Worm (Caenorhabditis elegans): Measurements from ENCODE around the gene C25G4.17.

C25G4.17 gene

DNA sequence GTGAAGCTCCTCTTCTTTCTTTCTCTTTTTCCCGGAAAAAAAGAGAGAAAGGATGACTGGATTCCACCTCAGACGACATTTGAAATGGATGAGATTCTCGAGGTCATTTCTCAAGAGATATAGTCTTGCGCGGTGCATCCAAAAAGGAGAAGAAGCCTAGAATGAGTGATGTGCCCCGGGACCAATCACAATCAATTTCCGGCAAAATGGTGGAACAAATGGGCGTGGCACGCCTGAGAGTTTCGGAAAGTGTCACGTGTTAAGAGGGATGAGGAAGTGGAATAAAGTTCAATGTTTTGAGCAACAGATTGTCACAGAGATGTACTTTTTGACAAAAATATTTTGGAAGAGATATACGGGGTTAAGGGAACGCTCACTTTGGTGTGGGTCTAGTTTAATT is 16.2 kb upstream of the C25G4.17 start:
- no peak for TF ChIP-seq pag-3 (tag; optimal IDR thresholded peaks at IDR 0.05; ENCODE audit: borderline replicate concordance, insufficient read depth)
- TF ChIP-seq C34B4.2 (tag; optimal IDR thresholded peaks at IDR 0.05) = no peak
- peak; percentile 68 for TF ChIP-seq lin-14 (GFP tag; optimal IDR thresholded peaks at IDR 0.05)
- no peak for TF ChIP-seq efl-1 (optimal IDR thresholded peaks at IDR 0.05)
- TF ChIP-seq efl-1 (GFP tag; optimal IDR thresholded peaks at IDR 0.05 in 1 of 2) = peak in 1 of 2 experiments; percentile 56
- no peak for TF ChIP-seq pqm-1 (tag; optimal IDR thresholded peaks at IDR 0.05)
- no peak for TF ChIP-seq egl-13 (tag; optimal IDR thresholded peaks at IDR 0.05)
- TF ChIP-seq zag-1 (tag; optimal IDR thresholded peaks at IDR 0.05) = no peak
- no peak for TF ChIP-seq ceh-82 (tag; optimal IDR thresholded peaks at IDR 0.05)

DNA sequence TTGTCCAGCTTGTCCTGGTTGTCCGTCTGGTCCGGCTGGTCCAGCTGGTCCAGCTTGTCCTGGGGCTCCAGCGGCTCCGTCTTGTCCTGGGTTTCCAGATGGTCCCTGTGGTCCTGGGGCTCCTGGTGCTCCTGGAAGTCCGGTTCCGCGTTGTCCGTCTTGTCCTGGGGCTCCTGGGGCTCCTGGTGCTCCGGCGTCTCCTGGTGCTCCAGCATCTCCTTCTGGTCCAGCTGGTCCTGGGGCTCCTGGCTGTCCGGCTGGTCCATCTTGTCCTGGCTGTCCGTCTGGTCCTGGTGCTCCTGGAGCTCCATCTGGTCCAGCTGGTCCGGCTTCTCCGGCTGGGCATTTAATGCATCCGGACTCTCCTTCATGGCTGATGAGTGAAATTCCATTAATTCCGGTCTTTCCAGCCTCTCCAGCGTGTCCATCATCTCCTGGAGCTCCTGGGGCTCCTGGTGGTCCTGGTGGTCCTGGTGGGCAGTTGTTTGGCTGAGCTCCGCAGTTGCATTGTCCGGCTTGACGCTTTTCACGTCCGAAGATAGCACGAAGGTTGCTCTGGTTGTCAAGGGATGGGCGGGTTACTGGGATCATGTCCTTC is 14.0 kb upstream of the C25G4.17 start:
- TF ChIP-seq tbx-2 (tag; optimal IDR thresholded peaks at IDR 0.05) (no peak), ceh-8 (GFP tag; optimal IDR thresholded peaks at IDR 0.05) (peak; percentile 48), mab-9 (GFP tag; IDR thresholded peaks at IDR 0.05) (no peak)

DNA sequence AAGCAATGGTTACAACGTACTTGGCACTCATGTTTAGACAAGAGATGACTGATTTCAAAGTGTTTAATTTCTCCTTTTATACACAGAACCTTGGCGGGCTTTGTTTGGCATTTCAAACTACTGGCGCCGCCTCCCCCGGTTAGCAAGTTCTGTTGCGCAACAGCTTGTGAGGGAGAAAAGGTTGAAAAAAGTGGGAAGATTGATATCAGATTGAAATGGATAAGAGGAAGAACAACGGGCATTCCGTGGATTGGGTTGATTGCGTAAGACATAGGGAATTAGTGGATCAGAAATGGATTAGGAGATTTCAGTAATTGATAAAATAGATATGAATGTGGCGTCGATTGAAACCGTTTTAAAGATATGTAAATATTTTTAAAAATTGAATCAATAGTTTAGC is 13.3 kb upstream of the C25G4.17 start, which contains the start of gene col-130:
TSS of gene col-130 (minus strand) at position 50 of the 400 bp plus-strand sequence.
- no peak for TF ChIP-seq nhr-20 (tag; optimal IDR thresholded peaks at IDR 0.05)
- TF ChIP-seq nhr-47 (tag; optimal IDR thresholded peaks at IDR 0.05) = no peak
- TF ChIP-seq nhr-76 (tag; optimal IDR thresholded peaks at IDR 0.05) = no peak
- TF ChIP-seq aly-2 (tag; optimal IDR thresholded peaks at IDR 0.05) = no peak
- no peak for TF ChIP-seq mep-1 (tag; optimal IDR thresholded peaks at IDR 0.05)
- TF ChIP-seq nhr-19 (GFP tag; conservative IDR thresholded peaks at IDR 0.05) = no peak

DNA sequence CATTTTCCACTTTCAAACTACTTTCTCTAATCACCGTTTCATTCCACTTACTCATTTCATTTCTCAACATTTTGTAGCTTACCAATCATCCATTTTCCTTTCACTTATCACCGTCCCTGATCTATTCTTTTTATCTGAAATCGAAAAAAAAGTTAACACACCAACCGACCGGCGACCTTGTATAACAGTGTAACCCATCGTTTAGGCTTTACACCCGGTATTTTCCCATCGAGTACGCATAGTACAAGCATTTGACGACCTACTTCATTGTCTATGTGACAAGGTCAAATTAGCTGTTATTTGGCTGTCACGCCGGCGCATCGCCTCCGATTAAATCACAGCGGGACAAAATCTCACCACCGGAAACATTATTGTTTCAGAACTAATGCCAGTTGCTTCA is 12.3 kb upstream of the C25G4.17 start:
- TF ChIP-seq egl-13 (tag; optimal IDR thresholded peaks at IDR 0.05) (no peak), blmp-1 (tag; optimal IDR thresholded peaks at IDR 0.05) (peak; percentile 13)

DNA sequence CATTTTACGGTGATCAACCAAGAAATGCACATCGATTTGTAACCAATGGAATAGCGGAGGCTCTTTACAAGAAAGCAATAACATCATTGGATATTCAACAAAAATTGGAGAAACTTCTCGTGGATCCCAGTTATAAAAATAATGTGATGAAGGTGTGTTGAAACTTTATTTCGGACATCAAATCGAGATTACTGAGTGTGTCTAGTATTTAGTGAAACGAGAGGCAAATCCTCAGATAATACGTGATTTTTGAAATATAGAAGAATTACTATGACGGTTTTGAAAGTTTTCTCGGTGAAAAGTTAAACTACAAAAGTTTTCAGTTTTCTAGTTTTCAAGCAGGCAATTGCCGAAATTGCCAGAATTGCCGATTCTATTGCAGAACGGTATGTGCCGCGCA is 10.1 kb upstream of the C25G4.17 start:
- TF ChIP-seq efl-1 (optimal IDR thresholded peaks at IDR 0.05) (no peak), efl-1 (GFP tag; optimal IDR thresholded peaks at IDR 0.05 in 1 of 2) (peak in 1 of 2 experiments; percentile 3), nhr-77 (tag; optimal IDR thresholded peaks at IDR 0.05) (no peak)

DNA sequence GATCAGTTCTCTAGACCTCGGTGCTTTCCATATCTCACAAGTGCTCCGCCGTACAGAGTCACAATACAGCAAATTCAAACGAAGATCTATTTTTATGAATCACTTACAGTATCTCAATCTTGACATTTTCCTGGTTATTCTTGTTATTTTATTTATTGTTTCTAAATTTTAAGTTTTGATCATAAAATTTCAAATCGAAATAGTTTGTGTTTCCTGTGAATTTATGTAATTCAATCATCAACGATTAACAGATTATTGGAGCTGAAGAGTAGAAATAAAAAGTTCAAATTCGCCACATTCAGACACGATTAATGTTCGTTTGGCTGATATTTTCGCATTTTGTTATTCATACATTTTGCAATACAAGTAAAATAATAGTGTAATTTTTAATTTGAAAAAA is 9.5 kb upstream of the C25G4.17 start, which contains the start of gene clec-184:
TSS of gene clec-184 (plus strand) at position 301 of the 400 bp plus-strand sequence.
- no peak for TF ChIP-seq ceh-63 (GFP tag; optimal IDR thresholded peaks at IDR 0.05)

DNA sequence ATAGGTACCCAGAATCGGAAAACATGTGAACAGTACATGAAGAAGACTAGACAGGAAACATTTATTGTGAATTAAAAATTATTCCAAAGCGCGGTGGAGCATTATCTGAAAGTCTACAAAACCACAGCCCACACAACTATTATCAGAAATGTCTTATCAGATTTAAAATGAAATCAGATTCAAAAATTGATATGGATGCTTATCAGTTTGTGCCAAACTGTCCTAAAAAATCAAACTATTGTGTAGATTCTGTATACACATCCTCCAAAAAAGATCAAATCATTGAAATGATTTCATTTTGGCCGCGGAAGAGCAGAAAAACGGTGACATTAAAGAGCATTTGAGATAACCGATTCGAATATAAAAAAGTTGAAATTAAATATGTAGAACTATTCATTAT is 6.4 kb upstream of the C25G4.17 start, which contains the start of gene irg-4:
TSS of gene irg-4 (plus strand) at position 392 of the 400 bp plus-strand sequence.
- TF ChIP-seq tlp-1 (tag; optimal IDR thresholded peaks at IDR 0.05) (peak; percentile 88), zip-4 (GFP tag; optimal IDR thresholded peaks at IDR 0.05) (no peak), pqm-1 (tag; optimal IDR thresholded peaks at IDR 0.05) (peak; percentile 4), elt-2 (tag; optimal IDR thresholded peaks at IDR 0.05) (peak; percentile 97), egl-27 (tag; optimal IDR thresholded peaks at IDR 0.05) (no peak)

DNA sequence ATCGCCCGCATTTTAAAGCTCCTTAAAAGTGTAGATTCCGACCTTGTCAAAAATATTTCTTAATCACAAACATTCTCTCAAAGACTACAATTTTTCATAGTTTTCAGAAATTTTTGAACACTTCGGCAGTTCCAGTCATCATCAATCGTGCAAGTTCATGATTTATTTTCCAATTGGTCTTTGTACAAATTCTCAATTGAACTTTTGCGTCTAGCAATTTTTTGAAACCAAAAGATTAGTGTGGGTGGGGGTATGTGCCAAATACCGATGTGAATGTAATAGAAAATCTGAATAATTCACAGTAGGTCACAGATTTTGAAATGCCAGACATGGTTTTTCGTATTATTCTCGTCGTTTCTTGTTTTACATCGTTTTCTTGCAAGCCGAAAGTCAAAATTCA is 3.5 kb upstream of the C25G4.17 start, which contains the start of gene clec-185:
TSS of gene clec-185 (plus strand) at position 301 of the 400 bp plus-strand sequence.
- no peak for TF ChIP-seq efl-1 (optimal IDR thresholded peaks at IDR 0.05)
- peak in 1 of 2 experiments; percentile 79 for TF ChIP-seq efl-1 (GFP tag; optimal IDR thresholded peaks at IDR 0.05 in 1 of 2)
- no peak for TF ChIP-seq dsc-1 (tag; optimal IDR thresholded peaks at IDR 0.05)
- TF ChIP-seq lsy-2 (tag; optimal IDR thresholded peaks at IDR 0.05) = no peak
- TF ChIP-seq rnt-1 (tag; optimal IDR thresholded peaks at IDR 0.05) = no peak
- no peak for TF ChIP-seq isw-1 (GFP tag; IDR thresholded peaks at IDR 0.05)
- TF ChIP-seq F16B12.6 (tag; optimal IDR thresholded peaks at IDR 0.05) = no peak
- TF ChIP-seq sox-4 (tag; optimal IDR thresholded peaks at IDR 0.05) = no peak
- no peak for TF ChIP-seq snu-23 (GFP tag; optimal IDR thresholded peaks at IDR 0.05)
- TF ChIP-seq ztf-11 (tag; optimal IDR thresholded peaks at IDR 0.05) = no peak
